Worm (Caenorhabditis elegans) whole organism, mixed stage, embryonic: ENCODE measurements around the gene faah-4.

Source experiments
- ztf-11 ChIP-seq: fragments of 150-350 bp; optimal IDR thresholded peaks from 2 replicates; lab custom pipeline; 2014; ENCODE audit warnings: missing biosample characterization, missing genetic modification characterization

The faah-4 gene

DNA sequence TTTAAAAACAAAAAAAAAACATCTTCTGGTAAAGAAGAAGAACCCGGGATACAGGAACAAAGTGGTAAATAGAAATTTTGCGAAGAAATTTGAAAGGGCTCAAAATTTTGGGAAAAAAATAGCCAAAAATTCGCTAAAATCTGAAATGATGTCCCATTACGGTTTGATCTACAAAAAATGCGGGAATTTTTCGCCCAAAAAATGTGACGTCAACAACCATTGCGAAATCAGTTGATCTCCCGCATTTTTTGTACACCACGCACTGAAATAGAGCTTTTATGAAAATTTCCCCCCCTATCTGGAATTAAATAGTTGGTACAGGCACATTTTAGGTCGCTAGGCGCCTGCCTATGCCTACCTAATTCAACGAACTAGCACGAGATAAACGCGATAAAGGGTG, 60.1 kb downstream of the faah-4 start:
- TF ChIP-seq ztf-11 (tag; lab: Kevin White, UChicago), result no peak
- TF ChIP-seq, all 35 proteins: peak for 0
